Worm (Caenorhabditis elegans): ENCODE data around the gene gly-4.

Gene gly-4

DNA sequence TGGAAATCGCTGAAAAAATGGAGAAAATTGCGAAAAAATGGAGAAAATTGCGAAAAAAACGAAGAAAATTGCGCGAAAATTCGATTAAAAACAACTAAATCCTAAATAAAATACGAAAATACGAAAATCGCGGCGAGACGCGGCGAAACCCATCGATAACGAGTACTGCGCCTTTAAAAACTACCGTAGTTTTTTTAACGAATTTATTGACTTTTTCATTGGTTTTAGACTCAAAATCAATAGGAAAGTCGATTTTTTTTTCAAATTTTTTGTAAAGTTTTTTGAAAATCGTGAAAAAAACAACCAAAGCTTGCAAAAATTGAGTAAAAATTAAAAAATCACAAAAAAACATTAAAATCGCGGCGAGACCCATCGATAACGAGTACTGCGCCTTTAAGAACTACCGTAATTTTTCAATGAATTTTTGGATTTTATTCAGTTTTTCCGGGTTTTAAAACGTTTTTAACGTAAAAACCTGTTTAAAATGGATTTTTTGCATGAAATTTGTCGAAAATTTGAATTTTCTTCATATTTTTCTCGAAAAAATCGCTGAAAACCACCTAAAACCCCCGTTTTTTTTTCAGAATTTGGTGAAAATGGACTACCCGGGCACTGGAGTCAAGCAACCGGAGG is 20.9 kb upstream of the gly-4 start, which contains the start of the genes chk-2 and Y60A3A.19:
TSS of gene chk-2 (minus strand) at position 51 of the 633 bp plus-strand sequence.
TSS of gene Y60A3A.19 (plus strand) at position 583 of the 633 bp plus-strand sequence.
- no peak for TF ChIP-seq mab-5 (tag; optimal IDR thresholded peaks at IDR 0.05)
- TF ChIP-seq R02D3.7 (tag; optimal IDR thresholded peaks at IDR 0.05) = no peak
- TF ChIP-seq nhr-237 (tag; optimal IDR thresholded peaks at IDR 0.05) = no peak
- no peak for TF ChIP-seq lin-39 (tag; optimal IDR thresholded peaks at IDR 0.05)
- no peak for TF ChIP-seq ceh-16 (tag; optimal IDR thresholded peaks at IDR 0.05)
- no peak for TF ChIP-seq mdl-1 (tag; optimal IDR thresholded peaks at IDR 0.05)
- no peak for TF ChIP-seq nhr-10 (tag; optimal IDR thresholded peaks at IDR 0.05)
- no peak for TF ChIP-seq skn-1 (tag; optimal IDR thresholded peaks at IDR 0.05)
- TF ChIP-seq egl-27 (tag; optimal IDR thresholded peaks at IDR 0.05) = no peak
- TF ChIP-seq nhr-25 (tag; optimal IDR thresholded peaks at IDR 0.05) = no peak
- TF ChIP-seq snpc-4 (tag; optimal IDR thresholded peaks at IDR 0.05) = no peak
- TF ChIP-seq ztf-11 (tag; optimal IDR thresholded peaks at IDR 0.05) = no peak
- TF ChIP-seq blmp-1 (tag; optimal IDR thresholded peaks at IDR 0.05; ENCODE audit: insufficient read depth) = no peak
- TF ChIP-seq unc-39 (tag; optimal IDR thresholded peaks at IDR 0.05) = no peak
- TF ChIP-seq zag-1 (tag; optimal IDR thresholded peaks at IDR 0.05) = no peak
- no peak for TF ChIP-seq nhr-11 (tag; optimal IDR thresholded peaks at IDR 0.05)
- TF ChIP-seq ama-1 (optimal IDR thresholded peaks at IDR 0.05) = no peak

DNA sequence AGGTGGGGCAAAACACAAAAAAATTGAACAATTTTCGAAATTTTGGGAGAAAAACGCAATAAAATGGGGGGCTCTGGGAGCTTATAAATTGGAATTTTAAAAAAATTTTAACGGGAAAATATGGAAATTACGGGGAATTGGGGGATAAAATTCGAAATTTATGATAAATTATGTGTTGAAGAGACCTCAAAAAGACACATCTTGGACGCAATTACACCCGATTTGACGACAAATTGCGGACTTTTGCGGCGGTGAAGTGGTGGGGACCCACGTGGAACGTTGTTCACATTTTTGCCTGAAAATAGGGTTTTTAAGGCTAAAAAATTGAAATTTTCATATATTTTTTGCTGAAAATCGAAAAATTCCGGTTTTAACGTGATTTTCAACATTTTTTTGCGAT is 13.7 kb upstream of the gly-4 start:
- TF ChIP-seq peb-1 (tag; optimal IDR thresholded peaks at IDR 0.05) = no peak
- TF ChIP-seq gmeb-1 (tag; optimal IDR thresholded peaks at IDR 0.05) = no peak
- peak; percentile 34 to 39 for TF ChIP-seq lsy-2 (tag; optimal IDR thresholded peaks at IDR 0.05)
- TF ChIP-seq blmp-1 (tag; optimal IDR thresholded peaks at IDR 0.05; ENCODE audit: insufficient read depth) = no peak
- TF ChIP-seq crh-2 (tag; optimal IDR thresholded peaks at IDR 0.05) = peak; percentile 21
- no peak for TF ChIP-seq ceh-16 (tag; optimal IDR thresholded peaks at IDR 0.05)
- TF ChIP-seq mdl-1 (tag; optimal IDR thresholded peaks at IDR 0.05) = no peak
- no peak for TF ChIP-seq alr-1 (tag; optimal IDR thresholded peaks at IDR 0.05)
- no peak for TF ChIP-seq nhr-11 (tag; optimal IDR thresholded peaks at IDR 0.05)
- no peak for TF ChIP-seq lin-11 (tag; optimal IDR thresholded peaks at IDR 0.05)
- TF ChIP-seq unc-55 (GFP tag; optimal IDR thresholded peaks at IDR 0.05) = peak; percentile 29
- TF ChIP-seq C34F6.9 (tag; optimal IDR thresholded peaks at IDR 0.05) = peak; percentile 11
- TF ChIP-seq aly-2 (tag; optimal IDR thresholded peaks at IDR 0.05) = no peak

DNA sequence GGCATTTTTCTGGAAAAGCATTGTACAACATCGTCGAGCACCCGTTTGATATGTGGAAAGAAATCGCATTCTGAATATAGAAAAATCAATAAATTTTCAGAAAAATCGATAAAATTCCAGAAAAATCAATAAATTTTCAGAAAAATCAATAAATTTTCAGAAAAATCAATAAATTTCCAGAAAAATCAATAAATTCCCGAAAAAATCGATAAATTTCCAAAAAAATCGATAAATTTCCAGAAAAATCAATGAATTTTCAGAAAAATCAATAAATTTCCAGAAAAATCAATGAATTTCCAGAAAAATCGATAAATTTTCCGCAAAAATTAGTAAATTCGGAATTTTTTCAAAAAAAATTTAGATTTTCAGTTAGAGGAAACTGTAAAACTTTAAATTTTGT is 12.2 kb upstream of the gly-4 start, which contains the start of gene fars-2:
TSS of gene fars-2 (minus strand) at position 70 of the 400 bp plus-strand sequence.
- no peak for TF ChIP-seq peb-1 (tag; optimal IDR thresholded peaks at IDR 0.05)
- TF ChIP-seq C34F6.9 (tag; optimal IDR thresholded peaks at IDR 0.05) = no peak
- no peak for TF ChIP-seq ama-1 (optimal IDR thresholded peaks at IDR 0.05)
- no peak for TF ChIP-seq ztf-11 (tag; optimal IDR thresholded peaks at IDR 0.05)
- no peak for TF ChIP-seq ztf-1 (GFP tag; conservative IDR thresholded peaks at IDR 0.05)
- no peak for TF ChIP-seq unc-62 (GFP tag; optimal IDR thresholded peaks at IDR 0.05)
- TF ChIP-seq lsy-2 (tag; optimal IDR thresholded peaks at IDR 0.05) = no peak
- no peak for TF ChIP-seq mdl-1 (tag; optimal IDR thresholded peaks at IDR 0.05)

DNA sequence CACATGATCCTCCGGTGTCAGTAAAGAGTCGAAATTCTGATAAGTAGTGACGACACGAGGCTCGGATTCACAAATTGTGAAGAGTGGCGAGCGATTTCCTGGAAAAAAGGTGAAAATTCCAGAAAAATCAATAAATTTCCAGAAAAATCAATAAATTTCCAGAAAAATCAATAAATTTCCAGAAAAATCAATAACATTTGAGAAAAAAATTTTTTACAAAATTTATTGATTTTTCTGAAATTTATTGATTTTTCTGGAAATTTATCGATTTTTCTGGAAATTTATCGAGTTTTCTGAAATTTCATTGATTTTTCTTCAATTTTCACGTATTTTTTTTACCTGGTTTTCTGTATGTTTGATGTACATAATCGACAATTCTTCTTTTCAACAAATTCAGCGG is 10.8 kb upstream of the gly-4 start:
- TF ChIP-seq nhr-6 (tag; optimal IDR thresholded peaks at IDR 0.05) (no peak), ztf-4 (tag; optimal IDR thresholded peaks at IDR 0.05) (no peak), nhr-12 (tag; optimal IDR thresholded peaks at IDR 0.05) (no peak), gmeb-1 (tag; optimal IDR thresholded peaks at IDR 0.05) (no peak), mbf-1 (tag; optimal IDR thresholded peaks at IDR 0.05) (no peak), ztf-11 (tag; optimal IDR thresholded peaks at IDR 0.05) (no peak), ceh-82 (tag; optimal IDR thresholded peaks at IDR 0.05) (no peak), elt-1 (tag; optimal IDR thresholded peaks at IDR 0.05) (no peak), nhr-25 (tag; optimal IDR thresholded peaks at IDR 0.05) (no peak), nhr-129 (tag; optimal IDR thresholded peaks at IDR 0.05) (no peak), lsy-2 (tag; optimal IDR thresholded peaks at IDR 0.05) (no peak), Y55F3AM.14 (GFP tag; optimal IDR thresholded peaks at IDR 0.05) (no peak), ama-1 (optimal IDR thresholded peaks at IDR 0.05) (no peak), skn-1 (tag; optimal IDR thresholded peaks at IDR 0.05) (no peak), R02D3.7 (tag; optimal IDR thresholded peaks at IDR 0.05) (no peak), peb-1 (tag; optimal IDR thresholded peaks at IDR 0.05) (no peak), nhr-10 (tag; optimal IDR thresholded peaks at IDR 0.05) (no peak), sma-3 (GFP tag; optimal IDR thresholded peaks at IDR 0.05) (no peak), mab-5 (tag; optimal IDR thresholded peaks at IDR 0.05) (no peak), lin-13 (GFP tag; optimal IDR thresholded peaks at IDR 0.05) (no peak)

Measured in whole organism, L2 larva.